Worm (Caenorhabditis elegans): ENCODE data around the gene F19G12.4.
"Not testable (repeated sequence)": the region's sequence is repeated elsewhere in the genome, so short reads cannot be mapped to it uniquely, and the experiment has no call there.

DNA sequence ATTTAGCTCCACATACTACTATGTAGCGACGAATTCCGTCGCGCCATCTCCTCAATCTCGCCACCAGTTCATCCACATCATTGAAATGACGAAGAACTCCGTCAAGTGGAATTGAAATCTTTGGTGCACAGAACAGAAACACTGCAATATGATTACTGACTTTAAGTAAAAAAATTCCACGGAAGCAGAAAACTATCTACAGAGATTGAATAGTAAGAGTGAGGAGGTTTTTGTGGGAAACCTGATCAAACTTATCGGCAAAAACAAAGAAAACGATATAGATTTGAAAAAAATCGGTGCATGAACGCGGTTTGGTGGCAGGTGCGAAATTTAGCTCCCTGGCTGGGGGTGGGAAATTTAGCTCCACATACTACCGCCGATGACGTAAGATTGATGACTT is 13.7 kb upstream of the F19G12.4 start, which contains the start of gene ZK402.2:
- TF ChIP-seq nhr-12 (tag; optimal IDR thresholded peaks at IDR 0.05); ztf-11 (tag; optimal IDR thresholded peaks at IDR 0.05); nhr-76 (tag; optimal IDR thresholded peaks at IDR 0.05); pha-4 (tag; optimal IDR thresholded peaks at IDR 0.05); lin-13 (tag; optimal IDR thresholded peaks at IDR 0.05); drap-1 (GFP tag; optimal IDR thresholded peaks at IDR 0.05); blmp-1 (tag; optimal IDR thresholded peaks at IDR 0.05); elt-3 (tag; optimal IDR thresholded peaks at IDR 0.05); nhr-237 (tag; optimal IDR thresholded peaks at IDR 0.05); nhr-28 (tag; optimal IDR thresholded peaks at IDR 0.05); unc-62 (GFP tag; optimal IDR thresholded peaks at IDR 0.05); sptf-1 (tag; optimal IDR thresholded peaks at IDR 0.05): not testable (repeated sequence)

Measured in whole organism, mixed stage, embryonic.